Worm (Caenorhabditis elegans) whole organism, midembryonic: Measurements from ENCODE around the gene F07B7.12.

Experiments
- flt-1 ChIP-seq: fragments of 200-800 bp; sonication (Bioruptor generic); IDR thresholded peaks from 2 replicates; pipeline ENCODE4 v1.3.6; 2022; ENCODE audit warnings: missing genetic modification characterization, missing compliant biosample characterization
- ref-1 ChIP-seq: fragments of 200-800 bp; sonication (Bioruptor generic); conservative IDR thresholded peaks from 2 replicates; pipeline ENCODE4 v1.3.6; 2022; ENCODE audit warnings: missing genetic modification reagents, missing genetic modification characterization, missing compliant biosample characterization
- ztf-23 ChIP-seq: fragments of 200-800 bp; sonication (Bioruptor generic); IDR thresholded peaks from 2 replicates; pipeline ENCODE4 v1.3.6; 2022; ENCODE audit warnings: missing genetic modification reagents, missing genetic modification characterization, missing compliant biosample characterization

- TF ChIP-seq ztf-23 (GFP tag; lab: Robert Waterston, UW) = no peak
- TF ChIP-seq flt-1 (GFP tag; lab: Robert Waterston, UW) = no peak
- TF ChIP-seq ref-1 (GFP tag; lab: Robert Waterston, UW) = no peak
Observed at ce11 chrV:8902697-8903096, 40.8 kb upstream of the F07B7.12 start, which contains the start of gene frpr-12.
